Worm (Caenorhabditis elegans): ENCODE data around the gene esyt-2.

esyt-2 gene

DNA sequence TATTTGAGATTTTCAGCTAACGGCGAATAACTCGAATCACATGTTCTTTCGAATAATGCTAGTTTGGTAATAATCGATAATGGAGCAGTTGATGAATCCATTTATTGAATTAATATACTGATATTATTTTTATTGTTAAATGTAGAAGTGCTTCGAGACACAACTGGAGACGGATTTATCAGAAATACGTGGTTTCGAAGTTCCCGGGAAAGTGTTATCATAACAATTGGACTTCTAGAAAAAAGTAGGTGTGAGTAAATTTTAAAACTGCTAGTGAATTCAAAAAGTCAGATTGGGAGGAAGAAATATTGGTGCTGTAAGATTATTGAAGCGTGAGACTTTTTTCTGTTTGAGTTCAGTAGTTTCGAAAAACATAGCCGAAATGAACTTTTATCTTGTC, 29.3 kb upstream of the esyt-2 start, which contains the start of gene srg-2:
Gene srg-2 (minus strand): TSS at position 101 of the 400 bp plus-strand sequence.
- TF ChIP-seq unc-55 (GFP tag; optimal IDR thresholded peaks at IDR 0.05) (no peak), fax-1 (tag; optimal IDR thresholded peaks at IDR 0.05) (no peak), nhr-11 (tag; optimal IDR thresholded peaks at IDR 0.05) (no peak), tbx-7 (tag; optimal IDR thresholded peaks at IDR 0.05) (no peak), ceh-6 (GFP tag; optimal IDR thresholded peaks at IDR 0.05) (no peak), ttx-3 (tag; optimal IDR thresholded peaks at IDR 0.05) (no peak), ceh-18 (tag; optimal IDR thresholded peaks at IDR 0.05) (no peak), ceh-30 (tag; optimal IDR thresholded peaks at IDR 0.05) (no peak), ceh-9 (tag; optimal IDR thresholded peaks at IDR 0.05) (no peak), che-1 (tag; optimal IDR thresholded peaks at IDR 0.05) (no peak), elt-2 (tag; optimal IDR thresholded peaks at IDR 0.05) (no peak), nfya-1 (tag; optimal IDR thresholded peaks at IDR 0.05) (no peak), zip-5 (tag; optimal IDR thresholded peaks at IDR 0.05) (no peak), fkh-10 (GFP tag; optimal IDR thresholded peaks at IDR 0.05) (no peak), hlh-15 (tag; optimal IDR thresholded peaks at IDR 0.05) (no peak), pha-4 (tag; optimal IDR thresholded peaks at IDR 0.05) (no peak)

DNA sequence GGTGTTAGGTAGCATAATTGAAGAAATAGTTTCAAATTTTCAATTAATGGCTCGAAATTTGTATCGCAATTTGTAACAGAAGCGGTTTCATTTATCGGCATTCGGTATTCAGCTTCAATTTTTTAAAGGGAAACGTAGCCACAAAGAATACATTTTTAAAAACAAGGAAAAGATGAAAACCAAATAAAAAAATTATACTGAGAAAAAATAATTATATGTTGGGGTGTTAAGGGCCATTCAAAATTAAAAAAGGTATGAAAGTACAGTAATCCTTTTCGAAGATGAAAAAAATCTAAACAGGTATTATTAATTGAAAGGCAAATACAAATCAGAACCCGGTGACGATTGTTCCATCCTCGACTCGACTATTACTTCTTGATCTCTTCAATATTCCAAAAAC, 27.5 kb upstream of the esyt-2 start, which contains the start of gene srg-1:
Gene srg-1 (minus strand): TSS at position 101 of the 400 bp plus-strand sequence.
- TF ChIP-seq lin-11 (tag; optimal IDR thresholded peaks at IDR 0.05) (no peak), pax-1 (tag; optimal IDR thresholded peaks at IDR 0.05) (no peak), ceh-6 (GFP tag; optimal IDR thresholded peaks at IDR 0.05) (no peak), tbx-2 (tag; optimal IDR thresholded peaks at IDR 0.05) (no peak), ceh-22 (tag; optimal IDR thresholded peaks at IDR 0.05) (no peak), pha-2 (tag; optimal IDR thresholded peaks at IDR 0.05) (no peak), K09A11.1 (tag; optimal IDR thresholded peaks at IDR 0.05; ENCODE audit: insufficient read depth) (no peak), T23F11.4 (GFP tag; optimal IDR thresholded peaks at IDR 0.05) (no peak), dmd-4 (tag; optimal IDR thresholded peaks at IDR 0.05; ENCODE audit: borderline replicate concordance) (no peak), ztf-16 (tag; optimal IDR thresholded peaks at IDR 0.05) (no peak), mec-3 (tag; optimal IDR thresholded peaks at IDR 0.05; ENCODE audit: borderline replicate concordance) (no peak), unc-86 (tag; optimal IDR thresholded peaks at IDR 0.05) (no peak), hlh-30 (tag; optimal IDR thresholded peaks at IDR 0.05; ENCODE audit: insufficient read depth) (no peak), nhr-232 (tag; optimal IDR thresholded peaks at IDR 0.05) (no peak), madf-2 (tag; optimal IDR thresholded peaks at IDR 0.05) (no peak), ceh-24 (tag; optimal IDR thresholded peaks at IDR 0.05) (no peak), F13H6.1 (tag; optimal IDR thresholded peaks at IDR 0.05) (no peak)

DNA sequence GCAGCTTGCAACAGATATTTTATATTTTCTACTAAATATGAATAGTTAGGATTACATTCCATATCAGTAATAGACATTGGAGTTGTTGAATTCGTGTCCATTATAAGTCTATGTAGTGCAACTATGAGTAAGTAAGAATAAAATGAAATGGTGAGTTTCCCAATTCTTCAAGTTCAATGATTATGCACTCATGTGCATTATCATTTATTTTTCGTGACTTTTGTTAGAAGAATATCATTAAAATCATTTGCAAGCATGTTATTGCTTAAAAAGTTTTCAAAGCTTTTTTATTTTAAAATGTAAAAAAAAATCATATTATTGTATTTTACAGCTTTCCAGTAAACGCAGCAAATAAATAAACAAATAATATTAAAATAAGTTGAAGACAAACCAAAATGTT, 25.9 kb upstream of the esyt-2 start, which contains the start of gene srg-9:
Gene srg-9 (minus strand): TSS at position 101 of the 400 bp plus-strand sequence.
- TF ChIP-seq ceh-9 (tag; optimal IDR thresholded peaks at IDR 0.05): no peak
- TF ChIP-seq pha-4 (tag; optimal IDR thresholded peaks at IDR 0.05): no peak
- TF ChIP-seq eyg-1 (tag; optimal IDR thresholded peaks at IDR 0.05): no peak
- no peak for TF ChIP-seq elt-4 (tag; optimal IDR thresholded peaks at IDR 0.05)
- TF ChIP-seq pat-9 (tag; optimal IDR thresholded peaks at IDR 0.05): no peak
- TF ChIP-seq ama-1 (optimal IDR thresholded peaks at IDR 0.05): no peak
- TF ChIP-seq dmd-4 (tag; optimal IDR thresholded peaks at IDR 0.05; ENCODE audit: borderline replicate concordance): no peak
- TF ChIP-seq zip-5 (tag; optimal IDR thresholded peaks at IDR 0.05): no peak
- no peak for TF ChIP-seq ceh-2 (tag; optimal IDR thresholded peaks at IDR 0.05)
- TF ChIP-seq hlh-8 (tag; optimal IDR thresholded peaks at IDR 0.05): no peak
- no peak for TF ChIP-seq nhr-11 (tag; optimal IDR thresholded peaks at IDR 0.05)

DNA sequence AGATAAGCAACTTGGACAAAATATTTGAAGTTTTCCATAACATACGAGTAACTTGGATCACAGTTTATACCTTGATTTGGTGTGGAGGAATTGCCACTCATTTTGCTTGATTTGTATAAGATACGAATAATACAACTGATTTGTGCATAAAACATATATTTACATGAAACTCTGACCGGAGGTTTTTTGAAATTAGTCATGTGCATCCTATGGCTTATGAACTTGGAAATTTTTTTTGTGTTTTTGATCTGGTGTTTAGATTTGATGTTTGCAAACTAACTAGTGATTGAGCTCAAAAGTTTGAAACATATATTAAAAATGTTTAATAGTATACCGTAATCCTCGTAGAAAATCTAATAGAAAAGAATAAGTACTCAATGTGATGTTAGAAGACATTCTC, 24.0 kb upstream of the esyt-2 start, which contains the start of gene srg-8:
Gene srg-8 (minus strand): TSS at position 101 of the 400 bp plus-strand sequence.
- TF ChIP-seq ztf-16 (tag; optimal IDR thresholded peaks at IDR 0.05) (no peak), lim-6 (tag; optimal IDR thresholded peaks at IDR 0.05) (no peak), zip-5 (tag; optimal IDR thresholded peaks at IDR 0.05) (no peak), ceh-22 (tag; optimal IDR thresholded peaks at IDR 0.05) (no peak), pros-1 (tag; optimal IDR thresholded peaks at IDR 0.05) (no peak), nhr-232 (tag; optimal IDR thresholded peaks at IDR 0.05) (no peak), hlh-15 (tag; optimal IDR thresholded peaks at IDR 0.05) (no peak), unc-42 (tag; optimal IDR thresholded peaks at IDR 0.05) (no peak), hlh-6 (tag; optimal IDR thresholded peaks at IDR 0.05) (no peak)

All from whole organism, late embryonic.